Fruit fly (Drosophila melanogaster): ENCODE results near the gene Lcp65Ae.

dm6 chr3L:6162483-6163128 lies 24.7 kb upstream of the Lcp65Ae start, which contains the start of gene Prdm13:
- TF ChIP-seq usp (GFP tag; optimal IDR thresholded peaks at IDR 0.05) (no peak), ey (GFP tag; optimal IDR thresholded peaks at IDR 0.05) (no peak), Abd-B (GFP tag; optimal IDR thresholded peaks at IDR 0.05) (no peak), sage (GFP tag; optimal IDR thresholded peaks at IDR 0.05) (no peak), Sp1 (GFP tag; optimal IDR thresholded peaks at IDR 0.05) (no peak)

Data from whole organism, wandering third instar larva.